Worm (Caenorhabditis elegans) whole organism, L1 larva: ENCODE results near the gene F13H10.3.

Experiments
- C16A3.4 ChIP-seq: fragments of 150-350 bp; optimal IDR thresholded peaks from 2 replicates; lab custom pipeline; 2014; ENCODE audit warnings: missing biosample characterization, missing genetic modification characterization
- aha-1 ChIP-seq: fragments of 150-350 bp; optimal IDR thresholded peaks from 2 replicates; lab custom pipeline; 2014; ENCODE audit warnings: missing biosample characterization, missing genetic modification characterization
- aly-2 ChIP-seq: fragments of 150-350 bp; optimal IDR thresholded peaks from 2 replicates; lab custom pipeline; 2014; ENCODE audit warnings: missing biosample characterization, missing genetic modification characterization
- ama-1 ChIP-seq: fragments of 150-350 bp; optimal IDR thresholded peaks from 2 replicates; lab custom pipeline; 2014
- blmp-1 ChIP-seq: fragments of 150-350 bp; optimal IDR thresholded peaks from 2 replicates; lab custom pipeline; 2014; ENCODE audit warnings: missing biosample characterization, missing genetic modification characterization
- ceh-63 ChIP-seq: fragments of 200-800 bp; sonication (Bioruptor generic); optimal IDR thresholded peaks from 2 replicates; lab custom pipeline; 2018; ENCODE audit warnings: mild to moderate bottlenecking, missing genetic modification characterization, missing compliant biosample characterization
- ceh-8 ChIP-seq: fragments of 200-800 bp; sonication (Bioruptor generic); optimal IDR thresholded peaks from 2 replicates; lab custom pipeline; 2018; ENCODE audit warnings: mild to moderate bottlenecking, missing genetic modification characterization, moderate library complexity, missing compliant biosample characterization
- ceh-82 ChIP-seq, 3 experiments: fragments of 150-350 bp in 1 of 3; sonication (generic microtip) in 2 of 3; optimal IDR thresholded peaks; 2 replicates each; lab custom pipeline; 2014 to 2017; ENCODE audit warnings: missing biosample characterization in 3 of 3, missing genetic modification characterization in 3 of 3
- ceh-88 ChIP-seq: fragments of 200-800 bp; sonication (Bioruptor generic); IDR thresholded peaks from 2 replicates; pipeline ENCODE4 v1.3.6; 2022; ENCODE audit warnings: missing genetic modification characterization, missing compliant biosample characterization
- dpl-1 ChIP-seq, 3 experiments: fragments of 150-350 bp in 2 of 3; sonication (generic microtip) in 1 of 3; optimal IDR thresholded peaks; 2 replicates each; lab custom pipeline; 2014 to 2017; ENCODE audit warnings: missing biosample characterization in 3 of 3, missing genetic modification characterization in 3 of 3, missing genetic modification reagents in 3 of 3
- dsc-1 ChIP-seq: sonication (generic microtip); optimal IDR thresholded peaks from 2 replicates; lab custom pipeline; 2016; ENCODE audit warnings: mild to moderate bottlenecking, missing genetic modification characterization, missing compliant biosample characterization
- efl-1 ChIP-seq, 4 experiments: fragments of 150-350 bp; optimal IDR thresholded peaks in 3 of 4; peaks in 1 of 4; 1 replicate in 1 of 4; 2 replicates in 3 of 4; lab custom pipeline; 2014; ENCODE audit warnings: missing biosample characterization in 2 of 4, missing genetic modification characterization in 2 of 4, missing genetic modification reagents in 2 of 4
- egl-13 ChIP-seq: sonication (generic microtip); optimal IDR thresholded peaks from 2 replicates; lab custom pipeline; 2016; ENCODE audit warnings: missing genotype, missing genetic modification reagents, missing genetic modification characterization, missing compliant biosample characterization
- egl-27 ChIP-seq, 2 experiments: fragments of 150-350 bp in 1 of 2; sonication (generic microtip); optimal IDR thresholded peaks; 3 replicates each; lab custom pipeline; 2017 to 2018; ENCODE audit warnings: missing biosample characterization in 2 of 2, missing genetic modification characterization in 2 of 2, missing genetic modification reagents in 2 of 2
- elt-2 ChIP-seq: sonication (generic microtip); optimal IDR thresholded peaks from 2 replicates; lab custom pipeline; 2016; ENCODE audit warnings: missing genetic modification characterization, mild to moderate bottlenecking, inconsistent platforms, missing compliant biosample characterization, missing genetic modification reagents
- elt-3 ChIP-seq, 6 experiments: fragments of 150-350 bp in 1 of 6; sonication (generic microtip); optimal IDR thresholded peaks; 2 replicates each; lab custom pipeline; 2017 to 2018; ENCODE audit warnings: missing biosample characterization in 6 of 6, missing genetic modification characterization in 6 of 6, inconsistent platforms in 1 of 6
- ets-5 ChIP-seq: fragments of 200-800 bp; sonication (Bioruptor generic); IDR thresholded peaks from 2 replicates; pipeline ENCODE4 v1.3.6; 2022; ENCODE audit warnings: missing genetic modification characterization, missing compliant biosample characterization
- fos-1 ChIP-seq: fragments of 150-350 bp; optimal IDR thresholded peaks from 2 replicates; lab custom pipeline; 2014; ENCODE audit warnings: missing biosample characterization, missing genetic modification characterization
- grh-1 ChIP-seq: fragments of 200-800 bp; sonication (Bioruptor generic); IDR thresholded peaks from 2 replicates; pipeline ENCODE4 v1.3.6; 2022; ENCODE audit warnings: missing genetic modification reagents, missing genetic modification characterization, missing compliant biosample characterization
- hlh-17 ChIP-seq: fragments of 200-800 bp; sonication (Bioruptor generic); optimal IDR thresholded peaks from 2 replicates; lab custom pipeline; 2018; ENCODE audit warnings: missing genetic modification characterization, mild to moderate bottlenecking, missing compliant biosample characterization, moderate library complexity, borderline replicate concordance
- irx-1 ChIP-seq: sonication (generic microtip); optimal IDR thresholded peaks from 2 replicates; lab custom pipeline; 2016; ENCODE audit warnings: missing genetic modification characterization, missing compliant biosample characterization
- isw-1 ChIP-seq: fragments of 200-800 bp; sonication (Bioruptor generic); IDR thresholded peaks from 2 replicates; pipeline ENCODE4 v1.3.6; 2022; ENCODE audit warnings: missing genetic modification characterization, missing compliant biosample characterization
- jun-1 ChIP-seq: fragments of 150-350 bp; optimal IDR thresholded peaks from 2 replicates; lab custom pipeline; 2014; ENCODE audit warnings: missing biosample characterization, missing genetic modification reagents, missing genetic modification characterization
- lin-13 ChIP-seq: fragments of 150-350 bp; optimal IDR thresholded peaks from 2 replicates; lab custom pipeline; 2014; ENCODE audit warnings: missing biosample characterization, missing genetic modification reagents, missing genetic modification characterization
- lin-14 ChIP-seq: fragments of 200-800 bp; sonication (Bioruptor generic); optimal IDR thresholded peaks from 2 replicates; lab custom pipeline; 2018; ENCODE audit warnings: mild to moderate bottlenecking, missing genetic modification characterization, moderate library complexity, missing compliant biosample characterization
- lin-15B ChIP-seq: fragments of 150-350 bp; sonication (generic microtip); optimal IDR thresholded peaks from 3 replicates; lab custom pipeline; 2014; ENCODE audit warnings: missing biosample characterization, missing genetic modification characterization
- lin-35 ChIP-seq, 2 experiments: fragments of 150-350 bp; optimal IDR thresholded peaks; 2 replicates each; lab custom pipeline; 2014; ENCODE audit warnings: missing biosample characterization in 2 of 2, missing genetic modification characterization in 2 of 2, missing genetic modification reagents in 2 of 2
- lsy-2 ChIP-seq, 2 experiments: fragments of 150-350 bp; optimal IDR thresholded peaks; 2 replicates each; lab custom pipeline; 2014; ENCODE audit warnings: missing biosample characterization in 2 of 2, missing genetic modification characterization in 2 of 2
- mdl-1 ChIP-seq, 2 experiments: fragments of 150-350 bp; optimal IDR thresholded peaks; 2 replicates each; lab custom pipeline; 2014 to 2017; ENCODE audit warnings: missing biosample characterization in 2 of 2, missing genetic modification characterization in 2 of 2, inconsistent platforms in 1 of 2
- mef-2 ChIP-seq: fragments of 150-350 bp; optimal IDR thresholded peaks from 2 replicates; lab custom pipeline; 2014; ENCODE audit warnings: missing biosample characterization, missing genetic modification characterization
- mep-1 ChIP-seq: fragments of 150-350 bp; optimal IDR thresholded peaks from 2 replicates; lab custom pipeline; 2014; ENCODE audit warnings: missing biosample characterization, missing genetic modification characterization
- nhr-11 ChIP-seq: fragments of 150-350 bp; optimal IDR thresholded peaks from 2 replicates; lab custom pipeline; 2014; ENCODE audit warnings: missing biosample characterization, missing genetic modification characterization
- nhr-19 ChIP-seq: fragments of 200-800 bp; sonication (Bioruptor generic); conservative IDR thresholded peaks from 2 replicates; pipeline ENCODE4 v1.3.6; 2022; ENCODE audit warnings: missing genetic modification characterization, missing compliant biosample characterization
- nhr-20 ChIP-seq: sonication (generic microtip); optimal IDR thresholded peaks from 2 replicates; lab custom pipeline; 2016; ENCODE audit warnings: mild to moderate bottlenecking, missing genetic modification characterization, missing compliant biosample characterization
- nhr-28 ChIP-seq: fragments of 150-350 bp; optimal IDR thresholded peaks from 2 replicates; lab custom pipeline; 2014; ENCODE audit warnings: missing biosample characterization, missing genetic modification characterization
- nhr-47 ChIP-seq: sonication (generic microtip); optimal IDR thresholded peaks from 2 replicates; lab custom pipeline; 2016; ENCODE audit warnings: mild to moderate bottlenecking, missing genetic modification characterization, moderate library complexity, missing compliant biosample characterization
- nhr-71 ChIP-seq: sonication (generic microtip); optimal IDR thresholded peaks from 2 replicates; lab custom pipeline; 2016; ENCODE audit warnings: mild to moderate bottlenecking, missing genetic modification characterization, moderate library complexity, missing compliant biosample characterization
- nhr-77 ChIP-seq: fragments of 150-350 bp; optimal IDR thresholded peaks from 2 replicates; lab custom pipeline; 2014; ENCODE audit warnings: missing biosample characterization, missing genetic modification characterization
- nhr-85 ChIP-seq: sonication (generic microtip); peaks from one replicate; lab custom pipeline; 2016; ENCODE audit warnings: missing genetic modification characterization, inconsistent platforms, missing compliant biosample characterization
- nhr-90 ChIP-seq: sonication (generic microtip); optimal IDR thresholded peaks from 2 replicates; lab custom pipeline; 2016; ENCODE audit warnings: mild to moderate bottlenecking, missing genetic modification characterization, missing compliant biosample characterization; ENCODE audit not compliant: poor library complexity
- snu-23 ChIP-seq: sonication (generic microtip); optimal IDR thresholded peaks from 2 replicates; lab custom pipeline; 2016; ENCODE audit warnings: missing genetic modification characterization, missing compliant biosample characterization
- swsn-7 ChIP-seq: sonication (generic microtip); optimal IDR thresholded peaks from 2 replicates; lab custom pipeline; 2016; ENCODE audit warnings: missing genetic modification characterization, missing compliant biosample characterization
- tbx-2 ChIP-seq: sonication (generic microtip); optimal IDR thresholded peaks from 2 replicates; lab custom pipeline; 2016; ENCODE audit warnings: missing genetic modification characterization, missing compliant biosample characterization
- tlp-1 ChIP-seq: fragments of 150-350 bp; optimal IDR thresholded peaks from 2 replicates; lab custom pipeline; 2014; ENCODE audit warnings: missing biosample characterization, missing genetic modification characterization
- unc-30 ChIP-seq: sonication (generic microtip); optimal IDR thresholded peaks from 2 replicates; lab custom pipeline; 2017; ENCODE audit warnings: missing biosample characterization, missing genetic modification characterization
- unc-62 ChIP-seq: fragments of 150-350 bp; optimal IDR thresholded peaks from 2 replicates; lab custom pipeline; 2014; ENCODE audit warnings: missing biosample characterization, missing genetic modification reagents, missing genetic modification characterization
- unc-86 ChIP-seq: sonication (generic microtip); optimal IDR thresholded peaks from 2 replicates; lab custom pipeline; 2016; ENCODE audit warnings: missing genetic modification characterization, missing compliant biosample characterization
- unc-98 ChIP-seq: fragments of 200-800 bp; sonication (Bioruptor generic); IDR thresholded peaks from 2 replicates; pipeline ENCODE4 v1.3.6; 2022; ENCODE audit warnings: missing genetic modification characterization, missing compliant biosample characterization
- xbp-1 ChIP-seq: sonication (generic microtip); optimal IDR thresholded peaks from 2 replicates; lab custom pipeline; 2016; ENCODE audit warnings: missing genetic modification characterization, missing compliant biosample characterization

F13H10.3 gene

ce11 chrIV:10975968-10976367 lies 39.8 kb downstream of the F13H10.3 start (continued):
- TF ChIP-seq ceh-88 (GFP tag; lab: Robert Waterston, UW) (no peak), egl-13 (tag; lab: Kevin White, UChicago) (no peak), dsc-1 (tag; lab: Kevin White, UChicago) (no peak), hlh-17 (no peak), irx-1 (no peak), nhr-28 (tag; lab: Kevin White, UChicago) (no peak), mdl-1 (tag; optimal IDR thresholded peaks at IDR 0.05; lab: Kevin White, UChicago) (peak in 1 of 2 experiments; percentile 69), dpl-1 (GFP tag; optimal IDR thresholded peaks at IDR 0.05; lab: Kevin White, UChicago) (peak in 2 of 3 experiments; percentile 6), nhr-11 (tag; lab: Kevin White, UChicago) (no peak), jun-1 (tag; lab: Kevin White, UChicago) (no peak), grh-1 (GFP tag; lab: Robert Waterston, UW) (peak; percentile 73), elt-2 (tag; lab: Kevin White, UChicago) (no peak), C16A3.4 (tag; lab: Kevin White, UChicago) (peak; percentile 38), unc-86 (tag; lab: Kevin White, UChicago) (no peak), lin-13 (GFP tag; lab: Kevin White, UChicago) (peak; percentile 36), ceh-82 (tag; optimal IDR thresholded peaks at IDR 0.05; lab: Kevin White, UChicago) (no peak), swsn-7 (tag; lab: Kevin White, UChicago) (peak; percentile 8), nhr-85 (peak; percentile 97), lsy-2 (tag; optimal IDR thresholded peaks at IDR 0.05; lab: Kevin White, UChicago) (peak; percentile 37 to 39), tlp-1 (tag; lab: Kevin White, UChicago) (no peak), unc-62 (no peak), aha-1 (tag; lab: Kevin White, UChicago) (no peak), mep-1 (peak; percentile 48), unc-98 (GFP tag; lab: Robert Waterston, UW) (no peak), ets-5 (GFP tag; lab: Robert Waterston, UW) (no peak), ceh-8 (GFP tag; lab: Kevin White, UChicago) (no peak), lin-15B (tag; lab: Kevin White, UChicago) (no peak), nhr-90 (tag; lab: Kevin White, UChicago) (peak; percentile 70), lin-14 (peak; percentile 82), unc-30 (tag; lab: Kevin White, UChicago) (no peak), ama-1 (lab: Kevin White, UChicago) (no peak), xbp-1 (tag; lab: Kevin White, UChicago) (peak; percentile 14)

- peak; percentile 90 for TF ChIP-seq lin-14
- peak; percentile 2 for TF ChIP-seq mep-1
- peak; percentile 59 for TF ChIP-seq blmp-1 (tag; lab: Kevin White, UChicago)
- peak; percentile 14 for TF ChIP-seq C16A3.4 (tag; lab: Kevin White, UChicago)
- peak in 1 of 3 experiments; percentile 35 for TF ChIP-seq dpl-1 (GFP tag; optimal IDR thresholded peaks at IDR 0.05; lab: Kevin White, UChicago)
- peak in 1 of 2 experiments; percentile 25 for TF ChIP-seq efl-1 (optimal IDR thresholded peaks at IDR 0.05; lab: Kevin White, UChicago)
- TF ChIP-seq efl-1 (GFP tag; optimal IDR thresholded peaks at IDR 0.05 in 1 of 2; lab: Kevin White, UChicago), result peak in 1 of 2 experiments; percentile 87
- peak; percentile 20 for TF ChIP-seq nhr-19
- no peak for TF ChIP-seq nhr-28 (tag; lab: Kevin White, UChicago)
- TF ChIP-seq nhr-47 (tag; lab: Kevin White, UChicago), result peak; percentile 34
- TF ChIP-seq ceh-63 (GFP tag; lab: Kevin White, UChicago), result no peak
- peak; percentile 44 for TF ChIP-seq tbx-2 (tag; lab: Kevin White, UChicago)
- peak; percentile 48 for TF ChIP-seq nhr-90 (tag; lab: Kevin White, UChicago)
- TF ChIP-seq nhr-85, result peak; percentile 98
- TF ChIP-seq mdl-1 (tag; optimal IDR thresholded peaks at IDR 0.05; lab: Kevin White, UChicago), result peak in 1 of 2 experiments; percentile 68
- no peak for TF ChIP-seq egl-27 (tag; optimal IDR thresholded peaks at IDR 0.05; lab: Kevin White, UChicago)
- peak; percentile 12 to 53 for TF ChIP-seq lin-35 (GFP tag; optimal IDR thresholded peaks at IDR 0.05; lab: Kevin White, UChicago)
- peak; percentile 27 to 36 for TF ChIP-seq lsy-2 (tag; optimal IDR thresholded peaks at IDR 0.05; lab: Kevin White, UChicago)
- no peak for TF ChIP-seq fos-1
- TF ChIP-seq tlp-1 (tag; lab: Kevin White, UChicago), result no peak
- TF ChIP-seq nhr-77 (tag; lab: Kevin White, UChicago), result no peak
- TF ChIP-seq elt-3 (tag; optimal IDR thresholded peaks at IDR 0.05; lab: Kevin White, UChicago), result peak in 5 of 6 experiments; percentile 14 to 73 (median 43)
- TF ChIP-seq aly-2, result no peak
- no peak for TF ChIP-seq isw-1 (GFP tag; lab: Robert Waterston, UW)
- peak; percentile 81 for TF ChIP-seq snu-23 (GFP tag; lab: Kevin White, UChicago)
- TF ChIP-seq unc-30 (tag; lab: Kevin White, UChicago), result no peak
- no peak for TF ChIP-seq mef-2 (tag; lab: Kevin White, UChicago)
- TF ChIP-seq grh-1 (GFP tag; lab: Robert Waterston, UW), result peak; percentile 80
- peak; percentile 64 for TF ChIP-seq nhr-71 (tag; lab: Kevin White, UChicago)
- TF ChIP-seq nhr-20 (tag; lab: Kevin White, UChicago), result peak; percentile 82
Observed at ce11 chrIV:10971636-10972199, 44.0 kb downstream of the F13H10.3 start.
